Worm (Caenorhabditis elegans): Measurements from ENCODE around the gene Y45G5AM.4.

Y45G5AM.4 gene

ce11 chrV:4162922-4163321, at the start of gene Y45G5AM.4:
Y45G5AM.4 (plus strand) TSS chrV:4163222.
- no peak for TF ChIP-seq nhr-23 (tag; optimal IDR thresholded peaks at IDR 0.05)
- no peak for TF ChIP-seq lsy-12 (tag; optimal IDR thresholded peaks at IDR 0.05)
- no peak for TF ChIP-seq fkh-10 (GFP tag; optimal IDR thresholded peaks at IDR 0.05)
- TF ChIP-seq elt-2 (tag; optimal IDR thresholded peaks at IDR 0.05) = no peak
- TF ChIP-seq nhr-11 (tag; optimal IDR thresholded peaks at IDR 0.05) = no peak
- TF ChIP-seq nhr-43 (tag; optimal IDR thresholded peaks at IDR 0.05; ENCODE audit: poor library complexity, severe bottlenecking) = no peak
- no peak for TF ChIP-seq ztf-4 (tag; optimal IDR thresholded peaks at IDR 0.05)
- TF ChIP-seq hmg-11 (tag; optimal IDR thresholded peaks at IDR 0.05) = no peak

DNA sequence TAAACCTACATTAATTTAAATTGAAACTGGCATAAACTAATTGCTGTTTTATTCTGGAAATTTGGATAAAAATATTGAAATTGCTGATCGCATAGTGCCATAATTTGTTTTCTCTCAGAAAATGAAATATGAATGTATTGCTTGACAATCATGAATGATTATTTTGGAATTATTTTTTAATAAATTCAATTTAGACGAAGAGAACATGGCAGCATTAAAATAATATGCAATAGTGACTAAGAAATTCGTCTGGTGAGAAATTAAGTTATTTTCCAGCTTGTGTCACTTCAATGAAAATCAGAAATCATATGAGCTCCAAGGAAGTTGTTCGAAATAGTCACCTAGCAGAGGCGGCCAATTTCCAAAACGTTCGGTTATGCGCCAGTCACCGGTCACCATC, 48.4 kb upstream of the Y45G5AM.4 start, which contains the start of gene srw-133:
TSS of gene srw-133 (minus strand) at position 101 of the 400 bp plus-strand sequence.
- TF ChIP-seq tbx-2 (tag; optimal IDR thresholded peaks at IDR 0.05) (no peak), nhr-237 (tag; optimal IDR thresholded peaks at IDR 0.05) (no peak), nhr-76 (tag; optimal IDR thresholded peaks at IDR 0.05) (no peak), lsy-12 (tag; optimal IDR thresholded peaks at IDR 0.05) (no peak), ZK546.5 (tag; optimal IDR thresholded peaks at IDR 0.05) (no peak), sea-2 (GFP tag; optimal IDR thresholded peaks at IDR 0.05) (no peak)

- TF ChIP-seq nhr-237 (tag; optimal IDR thresholded peaks at IDR 0.05) = no peak
- TF ChIP-seq nhr-28 (tag; optimal IDR thresholded peaks at IDR 0.05) = no peak
- TF ChIP-seq snpc-4 (tag; optimal IDR thresholded peaks at IDR 0.05) = no peak
- TF ChIP-seq ceh-82 (tag; optimal IDR thresholded peaks at IDR 0.05) = no peak
- no peak for TF ChIP-seq lin-15B (tag; optimal IDR thresholded peaks at IDR 0.05)
- no peak for TF ChIP-seq nhr-12 (tag; optimal IDR thresholded peaks at IDR 0.05)
- TF ChIP-seq ZK546.5 (tag; optimal IDR thresholded peaks at IDR 0.05) = no peak
- TF ChIP-seq eor-1 (tag; optimal IDR thresholded peaks at IDR 0.05) = no peak
- no peak for TF ChIP-seq lsy-12 (tag; optimal IDR thresholded peaks at IDR 0.05)
- TF ChIP-seq lin-39 (tag; optimal IDR thresholded peaks at IDR 0.05) = no peak
- TF ChIP-seq nhr-77 (tag; optimal IDR thresholded peaks at IDR 0.05) = no peak
- TF ChIP-seq nhr-23 (tag; optimal IDR thresholded peaks at IDR 0.05) = no peak
- TF ChIP-seq daf-12 (tag; optimal IDR thresholded peaks at IDR 0.05) = no peak
- TF ChIP-seq pha-4 (tag; optimal IDR thresholded peaks at IDR 0.05) = no peak
- TF ChIP-seq zag-1 (tag; optimal IDR thresholded peaks at IDR 0.05) = no peak
- no peak for TF ChIP-seq egl-5 (tag; optimal IDR thresholded peaks at IDR 0.05)
- TF ChIP-seq unc-62 (GFP tag; optimal IDR thresholded peaks at IDR 0.05) = no peak
- TF ChIP-seq nhr-11 (tag; optimal IDR thresholded peaks at IDR 0.05) = no peak
- TF ChIP-seq sea-2 (GFP tag; optimal IDR thresholded peaks at IDR 0.05) = no peak
- no peak for TF ChIP-seq skn-1 (tag; optimal IDR thresholded peaks at IDR 0.05)
These were observed 47.0 kb upstream of the Y45G5AM.4 start, which contains the start of gene T05B4.8 for ce11 chrV:4116071-4116470. T05B4.8 (minus strand) TSS chrV:4116171.

ce11 chrV:4118332-4118731, 44.7 kb upstream of the Y45G5AM.4 start, which contains the start of gene T05B4.9:
T05B4.9 (minus strand) TSS chrV:4118432.
- TF ChIP-seq skn-1 (tag; optimal IDR thresholded peaks at IDR 0.05) (no peak), fkh-10 (GFP tag; optimal IDR thresholded peaks at IDR 0.05) (no peak), nhr-77 (tag; optimal IDR thresholded peaks at IDR 0.05) (no peak), elt-3 (tag; optimal IDR thresholded peaks at IDR 0.05) (no peak), fkh-2 (tag; optimal IDR thresholded peaks at IDR 0.05) (no peak), pqm-1 (tag; optimal IDR thresholded peaks at IDR 0.05) (no peak), unc-62 (GFP tag; optimal IDR thresholded peaks at IDR 0.05) (no peak), mdl-1 (tag; optimal IDR thresholded peaks at IDR 0.05) (no peak), egl-27 (tag; optimal IDR thresholded peaks at IDR 0.05) (no peak), ama-1 (optimal IDR thresholded peaks at IDR 0.05) (no peak), nhr-12 (tag; optimal IDR thresholded peaks at IDR 0.05) (no peak), nhr-43 (tag; optimal IDR thresholded peaks at IDR 0.05; ENCODE audit: poor library complexity, severe bottlenecking) (no peak), snpc-4 (tag; optimal IDR thresholded peaks at IDR 0.05) (no peak)

DNA sequence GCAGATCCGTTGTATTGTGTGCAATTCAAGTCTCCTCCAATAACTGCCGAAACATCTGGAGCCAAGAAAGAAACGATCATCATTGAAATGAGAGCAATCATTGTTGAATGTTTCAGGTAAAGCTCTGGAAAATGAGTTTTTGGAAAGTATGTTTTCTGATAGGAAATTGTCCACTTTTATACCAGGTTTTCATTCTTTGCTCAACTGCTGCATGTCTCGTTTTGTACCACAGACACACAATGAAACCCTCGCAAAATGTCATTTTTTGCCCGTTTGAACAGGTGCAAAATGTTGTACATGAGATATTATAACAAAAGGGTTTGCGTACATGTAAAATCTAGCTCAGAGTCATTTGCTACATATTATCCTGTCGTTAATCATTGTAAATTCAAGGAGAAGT, 42.4 kb upstream of the Y45G5AM.4 start, which contains the start of gene T05B4.10:
TSS of gene T05B4.10 (minus strand) at position 101 of the 400 bp plus-strand sequence.
- no peak for TF ChIP-seq mml-1 (tag; optimal IDR thresholded peaks at IDR 0.05)
- TF ChIP-seq nhr-25 (tag; optimal IDR thresholded peaks at IDR 0.05) = no peak
- TF ChIP-seq nhr-67 (tag; optimal IDR thresholded peaks at IDR 0.05) = no peak
- TF ChIP-seq fos-1 (tag; optimal IDR thresholded peaks at IDR 0.05) = no peak
- TF ChIP-seq elt-3 (tag; optimal IDR thresholded peaks at IDR 0.05) = no peak
- TF ChIP-seq zag-1 (tag; optimal IDR thresholded peaks at IDR 0.05) = no peak
- no peak for TF ChIP-seq nhr-28 (tag; optimal IDR thresholded peaks at IDR 0.05)
- TF ChIP-seq unc-62 (GFP tag; optimal IDR thresholded peaks at IDR 0.05) = no peak
- no peak for TF ChIP-seq fkh-10 (GFP tag; optimal IDR thresholded peaks at IDR 0.05)
- TF ChIP-seq elt-2 (tag; optimal IDR thresholded peaks at IDR 0.05) = no peak
- TF ChIP-seq ztf-11 (tag; optimal IDR thresholded peaks at IDR 0.05) = no peak
- TF ChIP-seq ceh-9 (tag; optimal IDR thresholded peaks at IDR 0.05) = no peak
- TF ChIP-seq egl-5 (tag; optimal IDR thresholded peaks at IDR 0.05) = no peak
